Worm (Caenorhabditis elegans): ENCODE data around the gene F21A3.2.

- TF ChIP-seq lsy-2 (tag; optimal IDR thresholded peaks at IDR 0.05) (no peak), unc-62 (GFP tag; optimal IDR thresholded peaks at IDR 0.05 in 1 of 2) (no peak), unc-62 (tag; optimal IDR thresholded peaks at IDR 0.05) (no peak), skn-1 (tag; optimal IDR thresholded peaks at IDR 0.05) (no peak), nhr-6 (tag; optimal IDR thresholded peaks at IDR 0.05) (no peak), lin-39 (tag; optimal IDR thresholded peaks at IDR 0.05) (no peak), lin-13 (GFP tag; optimal IDR thresholded peaks at IDR 0.05) (no peak), ces-1 (GFP tag; optimal IDR thresholded peaks at IDR 0.05) (no peak), daf-19 (GFP tag; conservative IDR thresholded peaks at IDR 0.05) (no peak), lin-29 (GFP tag; IDR thresholded peaks at IDR 0.05) (no peak), fkh-10 (GFP tag; optimal IDR thresholded peaks at IDR 0.05) (no peak), spr-1 (tag; optimal IDR thresholded peaks at IDR 0.05) (no peak), unc-39 (tag; optimal IDR thresholded peaks at IDR 0.05) (no peak), dpl-1 (GFP tag; optimal IDR thresholded peaks at IDR 0.05) (no peak)
Measured at ce11 chrV:15493680-15494079, 40.1 kb downstream of the F21A3.2 start, which contains the start of gene srh-218.
